Worm (Caenorhabditis elegans): Measurements from ENCODE around the gene C44H9.7.

C44H9.7 gene

DNA sequence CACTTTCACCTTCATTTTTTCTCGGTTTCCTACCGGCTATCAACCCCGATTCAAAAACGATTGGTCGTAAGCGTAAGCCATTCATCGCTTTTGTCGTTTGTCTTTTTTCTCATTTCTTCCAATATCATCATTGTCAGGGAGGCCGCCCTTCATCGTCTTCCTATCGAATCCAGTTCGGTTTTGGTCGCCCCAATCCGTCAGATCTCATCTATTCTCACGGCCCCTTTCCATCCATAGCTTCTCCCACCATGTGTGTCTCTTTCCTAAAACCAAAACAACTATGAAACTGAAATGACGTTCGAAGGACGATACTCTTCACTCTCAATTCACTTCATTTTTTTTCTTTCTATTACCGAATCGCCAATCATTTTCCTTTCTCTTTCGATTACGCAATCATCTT is 21.2 kb upstream of the C44H9.7 start (continued):
- TF ChIP-seq ets-4 (GFP tag; optimal IDR thresholded peaks at IDR 0.05) (no peak), fkh-3 (tag; optimal IDR thresholded peaks at IDR 0.05) (no peak), madf-6 (GFP tag; IDR thresholded peaks at IDR 0.05) (no peak)

- TF ChIP-seq unc-62 (GFP tag; optimal IDR thresholded peaks at IDR 0.05), result no peak
- TF ChIP-seq mcd-1 (GFP tag; IDR thresholded peaks at IDR 0.05), result no peak
- TF ChIP-seq madf-3 (GFP tag; IDR thresholded peaks at IDR 0.05), result no peak
- no peak for TF ChIP-seq tbp1 (GFP tag; optimal IDR thresholded peaks at IDR 0.05)
- TF ChIP-seq snpc-1.1 (tag; optimal IDR thresholded peaks at IDR 0.05; ENCODE audit: insufficient read depth), result no peak
- TF ChIP-seq nfya-1 (tag; optimal IDR thresholded peaks at IDR 0.05; ENCODE audit: borderline replicate concordance, insufficient read depth), result no peak
Measured at ce11 chrV:12871753-12872152, 17.1 kb upstream of the C44H9.7 start, which contains the start of gene bus-19. bus-19 (plus strand) TSS chrV:12872053.

ce11 chrV:12870740-12871139 is 16.1 kb upstream of the C44H9.7 start:
- TF ChIP-seq ztf-18 (tag; optimal IDR thresholded peaks at IDR 0.05) (no peak), B0019.2 (GFP tag; conservative IDR thresholded peaks at IDR 0.05) (no peak), F57C9.4 (tag; optimal IDR thresholded peaks at IDR 0.05) (no peak), tlf-1 (GFP tag; optimal IDR thresholded peaks at IDR 0.05) (no peak)

- TF ChIP-seq F33H1.4 (GFP tag; IDR thresholded peaks at IDR 0.05), result peak; percentile 63
- TF ChIP-seq let-607 (tag; optimal IDR thresholded peaks at IDR 0.05), result peak in 1 of 2 experiments; percentile 82
- TF ChIP-seq ztf-6 (GFP tag; IDR thresholded peaks at IDR 0.05), result 0 out of 2 replicates have a peak, but pooled peaks have one; percentile 40
- TF ChIP-seq ceh-27 (GFP tag; optimal IDR thresholded peaks at IDR 0.05), result peak; percentile 95
- TF ChIP-seq dox-1 (GFP tag; IDR thresholded peaks at IDR 0.05), result peak; percentile 90
- peak; percentile 82 for TF ChIP-seq efl-1 (GFP tag; optimal IDR thresholded peaks at IDR 0.05)
- 0 out of 2 replicates have a peak, but pooled peaks have one; percentile 69 for TF ChIP-seq aptf-2 (GFP tag; conservative IDR thresholded peaks at IDR 0.05)
- TF ChIP-seq pbrm-1 (GFP tag; IDR thresholded peaks at IDR 0.05), result peak; percentile 76
- peak; percentile 75 for TF ChIP-seq attf-3 (GFP tag; conservative IDR thresholded peaks at IDR 0.05)
- TF ChIP-seq lin-40 (tag; optimal IDR thresholded peaks at IDR 0.05), result peak; percentile 84
- no peak for TF ChIP-seq zfh-2 (GFP tag; conservative IDR thresholded peaks at IDR 0.05)
- TF ChIP-seq nhr-90 (tag; optimal IDR thresholded peaks at IDR 0.05), result no peak
- TF ChIP-seq Y53G8AR.9 (GFP tag; conservative IDR thresholded peaks at IDR 0.05), result peak; percentile 49; the same call in 1 of the 2 replicates
- no peak for TF ChIP-seq nhr-27 (tag; optimal IDR thresholded peaks at IDR 0.05)
- peak; percentile 80 for TF ChIP-seq lir-1 (GFP tag; conservative IDR thresholded peaks at IDR 0.05)
- peak; percentile 42 to 94 (median 52) for TF ChIP-seq lin-35 (GFP tag; optimal IDR thresholded peaks at IDR 0.05)
- no peak for TF ChIP-seq dpff-1 (tag; optimal IDR thresholded peaks at IDR 0.05)
- TF ChIP-seq madf-8 (GFP tag; conservative IDR thresholded peaks at IDR 0.05), result peak; percentile 58
- no peak for TF ChIP-seq repo-1 (tag; optimal IDR thresholded peaks at IDR 0.05)
- TF ChIP-seq F10E7.11 (tag; optimal IDR thresholded peaks at IDR 0.05), result peak; percentile 76
- TF ChIP-seq snpc-4 (GFP tag; optimal IDR thresholded peaks at IDR 0.05), result no peak
- TF ChIP-seq snpc-4 (tag; optimal IDR thresholded peaks at IDR 0.05), result peak; percentile 3 to 62 (median 58)
- peak; percentile 75 for TF ChIP-seq ztf-25 (GFP tag; IDR thresholded peaks at IDR 0.05)
- TF ChIP-seq atf-7 (tag; optimal IDR thresholded peaks at IDR 0.05), result peak; percentile 57
- TF ChIP-seq K12H6.12 (tag; optimal IDR thresholded peaks at IDR 0.05), result peak; percentile 60
- TF ChIP-seq snpc-1.1 (tag; optimal IDR thresholded peaks at IDR 0.05; ENCODE audit: insufficient read depth), result no peak
- 0 out of 2 replicates have a peak, but pooled peaks have one; percentile 51 for TF ChIP-seq nfya-2 (GFP tag; IDR thresholded peaks at IDR 0.05)
- no peak for TF ChIP-seq lsy-27 (tag; optimal IDR thresholded peaks at IDR 0.05; ENCODE audit: borderline replicate concordance, insufficient read depth)
- TF ChIP-seq ama-1 (optimal IDR thresholded peaks at IDR 0.05), result no peak
- TF ChIP-seq ama-1 (GFP tag; optimal IDR thresholded peaks at IDR 0.05), result no peak
- TF ChIP-seq F23B12.7 (tag; optimal IDR thresholded peaks at IDR 0.05; ENCODE audit: insufficient read depth), result peak; percentile 43
- TF ChIP-seq F57C9.4 (tag; optimal IDR thresholded peaks at IDR 0.05), result peak; percentile 15
Measured at ce11 chrV:12869948-12870347, 15.3 kb upstream of the C44H9.7 start, which contains the start of gene T07F10.3. T07F10.3 (minus strand) TSS chrV:12870045.
